Worm (Caenorhabditis elegans) whole organism, midembryonic: ENCODE measurements around the gene F41G3.5.

Source experiments
- T22C8.4 ChIP-seq: fragments of 200-800 bp; sonication (Bioruptor generic); IDR thresholded peaks from 2 replicates; pipeline ENCODE4 v1.3.6; 2022; ENCODE audit warnings: missing genetic modification characterization, missing compliant biosample characterization
- flt-1 ChIP-seq: fragments of 200-800 bp; sonication (Bioruptor generic); IDR thresholded peaks from 2 replicates; pipeline ENCODE4 v1.3.6; 2022; ENCODE audit warnings: missing genetic modification characterization, missing compliant biosample characterization
- klf-2 ChIP-seq: fragments of 200-800 bp; sonication (Bioruptor generic); conservative IDR thresholded peaks from 2 replicates; pipeline ENCODE4 v1.3.6; 2022; ENCODE audit warnings: missing genetic modification reagents, missing genetic modification characterization, missing compliant biosample characterization
- med-1 ChIP-seq: sonication (generic microtip); optimal IDR thresholded peaks from 2 replicates; lab custom pipeline; 2017; ENCODE audit warnings: missing genetic modification characterization, mild to moderate bottlenecking, missing compliant biosample characterization, antibody characterized with exemption, missing genetic modification reagents; ENCODE audit not compliant: insufficient read depth
- tab-1 ChIP-seq: fragments of 200-800 bp; sonication (Bioruptor generic); IDR thresholded peaks from 2 replicates; pipeline ENCODE4 v1.3.6; 2022; ENCODE audit warnings: missing genetic modification characterization, missing compliant biosample characterization

ce11 chrII:6782738-6783163 lies 36.2 kb downstream of the F41G3.5 start:
- no peak for TF ChIP-seq tab-1
- no peak for TF ChIP-seq flt-1
- TF ChIP-seq med-1 (GFP tag; lab: Kevin White, UChicago) = no peak
- no peak for TF ChIP-seq klf-2 (GFP tag; lab: Robert Waterston, UW)
- no peak for TF ChIP-seq T22C8.4 (GFP tag; lab: Robert Waterston, UW)
